Worm (Caenorhabditis elegans) whole organism, L3 larva: ENCODE measurements around the gene F23F1.2.

Experiments used
- daf-12 ChIP-seq: fragments of 150-350 bp; optimal IDR thresholded peaks from 2 replicates; lab custom pipeline; 2014; ENCODE audit warnings: missing biosample characterization, missing genetic modification reagents, missing genetic modification characterization
- egl-27 ChIP-seq: sonication (generic microtip); optimal IDR thresholded peaks from 4 replicates; lab custom pipeline; 2017; ENCODE audit warnings: missing biosample characterization, missing genetic modification reagents, missing genetic modification characterization
- elt-2 ChIP-seq: sonication (generic microtip); optimal IDR thresholded peaks from 2 replicates; lab custom pipeline; 2016; ENCODE audit warnings: missing genetic modification reagents, mild to moderate bottlenecking, missing genetic modification characterization, missing compliant biosample characterization
- mdl-1 ChIP-seq: fragments of 150-350 bp; optimal IDR thresholded peaks from 2 replicates; lab custom pipeline; 2014; ENCODE audit warnings: missing biosample characterization, missing genetic modification characterization
- nhr-23 ChIP-seq: fragments of 150-350 bp; optimal IDR thresholded peaks from 2 replicates; lab custom pipeline; 2014; ENCODE audit warnings: missing biosample characterization, missing genetic modification reagents, missing genetic modification characterization
- nhr-77 ChIP-seq: fragments of 150-350 bp; optimal IDR thresholded peaks from 2 replicates; lab custom pipeline; 2014; ENCODE audit warnings: missing biosample characterization, missing genetic modification characterization
- unc-62 ChIP-seq: fragments of 150-350 bp; sonication (generic microtip); optimal IDR thresholded peaks from 4 replicates; lab custom pipeline; 2014; ENCODE audit warnings: missing biosample characterization, missing genetic modification reagents, missing genetic modification characterization
- zag-1 ChIP-seq: fragments of 150-350 bp; optimal IDR thresholded peaks from 2 replicates; lab custom pipeline; 2014; ENCODE audit warnings: missing biosample characterization, missing genetic modification characterization
- ztf-11 ChIP-seq: fragments of 150-350 bp; optimal IDR thresholded peaks from 2 replicates; lab custom pipeline; 2014; ENCODE audit warnings: missing biosample characterization, missing genetic modification characterization

- TF ChIP-seq ztf-11 (no peak), egl-27 (no peak), nhr-77 (no peak), elt-2 (tag; lab: Kevin White, UChicago) (no peak), nhr-23 (tag; lab: Kevin White, UChicago) (no peak), zag-1 (tag; lab: Kevin White, UChicago) (no peak), unc-62 (GFP tag; lab: Kevin White, UChicago) (no peak), daf-12 (tag; lab: Kevin White, UChicago) (no peak), mdl-1 (tag; lab: Kevin White, UChicago) (no peak)
These were observed 10.7 kb downstream of the F23F1.2 start, which contains the start of gene rpoa-49 for ce11 chrII:44740-45139.
